Worm (Caenorhabditis elegans) whole organism, L1 larva: ENCODE data around the gene ugt-64.

ENCODE experiments used
- aha-1 ChIP-seq: fragments of 150-350 bp; optimal IDR thresholded peaks from 2 replicates; lab custom pipeline; 2014; ENCODE audit warnings: missing biosample characterization, missing genetic modification characterization
- ama-1 ChIP-seq: fragments of 150-350 bp; optimal IDR thresholded peaks from 2 replicates; lab custom pipeline; 2014
- blmp-1 ChIP-seq: fragments of 150-350 bp; optimal IDR thresholded peaks from 2 replicates; lab custom pipeline; 2014; ENCODE audit warnings: missing biosample characterization, missing genetic modification characterization
- ceh-82 ChIP-seq, 3 experiments: fragments of 150-350 bp in 1 of 3; sonication (generic microtip) in 2 of 3; optimal IDR thresholded peaks; 2 replicates each; lab custom pipeline; 2014 to 2017; ENCODE audit warnings: missing biosample characterization in 3 of 3, missing genetic modification characterization in 3 of 3
- ces-1 ChIP-seq: fragments of 150-350 bp; optimal IDR thresholded peaks from 2 replicates; lab custom pipeline; 2014; ENCODE audit warnings: missing biosample characterization, missing genetic modification reagents, missing genetic modification characterization
- elt-3 ChIP-seq, 6 experiments: fragments of 150-350 bp in 1 of 6; sonication (generic microtip); optimal IDR thresholded peaks; 2 replicates each; lab custom pipeline; 2017 to 2018; ENCODE audit warnings: missing biosample characterization in 6 of 6, missing genetic modification characterization in 6 of 6, inconsistent platforms in 1 of 6
- nhr-11 ChIP-seq: fragments of 150-350 bp; optimal IDR thresholded peaks from 2 replicates; lab custom pipeline; 2014; ENCODE audit warnings: missing biosample characterization, missing genetic modification characterization
- nhr-77 ChIP-seq: fragments of 150-350 bp; optimal IDR thresholded peaks from 2 replicates; lab custom pipeline; 2014; ENCODE audit warnings: missing biosample characterization, missing genetic modification characterization
- pqm-1 ChIP-seq: sonication (generic microtip); optimal IDR thresholded peaks from 3 replicates; lab custom pipeline; 2017; ENCODE audit warnings: missing biosample characterization, missing genetic modification characterization
- skn-1 ChIP-seq: fragments of 150-350 bp; optimal IDR thresholded peaks from 2 replicates; lab custom pipeline; 2014; ENCODE audit warnings: missing biosample characterization, missing genetic modification characterization
- snpc-4 ChIP-seq: fragments of 150-350 bp; optimal IDR thresholded peaks from 2 replicates; lab custom pipeline; 2014; ENCODE audit warnings: missing biosample characterization, missing genetic modification characterization
- unc-130 ChIP-seq: fragments of 150-350 bp; optimal IDR thresholded peaks from 2 replicates; lab custom pipeline; 2017; ENCODE audit warnings: missing biosample characterization, missing genetic modification characterization, inconsistent platforms
- unc-62 ChIP-seq: fragments of 150-350 bp; optimal IDR thresholded peaks from 2 replicates; lab custom pipeline; 2014; ENCODE audit warnings: missing biosample characterization, missing genetic modification reagents, missing genetic modification characterization

ce11 chrV:3530403-3530802 lies 24.3 kb upstream of the ugt-64 start, which contains the start of gene srbc-66:
- TF ChIP-seq unc-62 (GFP tag; lab: Kevin White, UChicago) (no peak), blmp-1 (tag; lab: Kevin White, UChicago) (no peak), ama-1 (lab: Kevin White, UChicago) (no peak), unc-130 (tag; lab: Kevin White, UChicago) (no peak), ceh-82 (tag; optimal IDR thresholded peaks at IDR 0.05; lab: Kevin White, UChicago) (no peak), nhr-11 (tag; lab: Kevin White, UChicago) (no peak), elt-3 (tag; optimal IDR thresholded peaks at IDR 0.05; lab: Kevin White, UChicago) (no peak), skn-1 (tag; lab: Kevin White, UChicago) (no peak), snpc-4 (tag; lab: Kevin White, UChicago) (no peak), pqm-1 (tag; lab: Kevin White, UChicago) (no peak), aha-1 (tag; lab: Kevin White, UChicago) (no peak), ces-1 (GFP tag; lab: Kevin White, UChicago) (no peak), nhr-77 (tag; lab: Kevin White, UChicago) (no peak)
